Worm (Caenorhabditis elegans) whole organism, L1 larva: ENCODE results near the gene D1046.16.

ENCODE experiments used
- alr-1 ChIP-seq: fragments of 200-800 bp; sonication (Bioruptor generic); optimal IDR thresholded peaks from 2 replicates; lab custom pipeline; 2018; ENCODE audit warnings: borderline replicate concordance, mild to moderate bottlenecking, missing genetic modification characterization, missing compliant biosample characterization
- dpl-1 ChIP-seq, 3 experiments: fragments of 150-350 bp in 2 of 3; sonication (generic microtip) in 1 of 3; optimal IDR thresholded peaks; 2 replicates each; lab custom pipeline; 2014 to 2017; ENCODE audit warnings: missing biosample characterization in 3 of 3, missing genetic modification characterization in 3 of 3, missing genetic modification reagents in 3 of 3
- hlh-17 ChIP-seq: fragments of 200-800 bp; sonication (Bioruptor generic); optimal IDR thresholded peaks from 2 replicates; lab custom pipeline; 2018; ENCODE audit warnings: missing genetic modification characterization, mild to moderate bottlenecking, missing compliant biosample characterization, moderate library complexity, borderline replicate concordance
- isw-1 ChIP-seq: fragments of 200-800 bp; sonication (Bioruptor generic); IDR thresholded peaks from 2 replicates; pipeline ENCODE4 v1.3.6; 2022; ENCODE audit warnings: missing genetic modification characterization, missing compliant biosample characterization
- mep-1 ChIP-seq: fragments of 150-350 bp; optimal IDR thresholded peaks from 2 replicates; lab custom pipeline; 2014; ENCODE audit warnings: missing biosample characterization, missing genetic modification characterization
- nhr-12 ChIP-seq: sonication (generic microtip); optimal IDR thresholded peaks from 2 replicates; lab custom pipeline; 2017; ENCODE audit warnings: missing biosample characterization, missing genetic modification characterization
- nhr-90 ChIP-seq: sonication (generic microtip); optimal IDR thresholded peaks from 2 replicates; lab custom pipeline; 2016; ENCODE audit warnings: mild to moderate bottlenecking, missing genetic modification characterization, missing compliant biosample characterization; ENCODE audit not compliant: poor library complexity
- pqm-1 ChIP-seq: sonication (generic microtip); optimal IDR thresholded peaks from 3 replicates; lab custom pipeline; 2017; ENCODE audit warnings: missing biosample characterization, missing genetic modification characterization
- snpc-4 ChIP-seq: fragments of 150-350 bp; optimal IDR thresholded peaks from 2 replicates; lab custom pipeline; 2014; ENCODE audit warnings: missing biosample characterization, missing genetic modification characterization
- sox-4 ChIP-seq: sonication (generic microtip); optimal IDR thresholded peaks from 2 replicates; lab custom pipeline; 2016; ENCODE audit warnings: missing genetic modification characterization, missing compliant biosample characterization
- unc-130 ChIP-seq: fragments of 150-350 bp; optimal IDR thresholded peaks from 2 replicates; lab custom pipeline; 2017; ENCODE audit warnings: missing biosample characterization, missing genetic modification characterization, inconsistent platforms
- zip-4 ChIP-seq: fragments of 200-800 bp; sonication (Bioruptor generic); optimal IDR thresholded peaks from 2 replicates; lab custom pipeline; 2018; ENCODE audit warnings: mild to moderate bottlenecking, missing genetic modification characterization, moderate library complexity, missing compliant biosample characterization
- ztf-11 ChIP-seq, 2 experiments: sonication (generic microtip); optimal IDR thresholded peaks; 2 replicates each; lab custom pipeline; 2016 to 2017; ENCODE audit warnings: missing genetic modification characterization in 2 of 2, missing biosample characterization in 1 of 2, missing compliant biosample characterization in 1 of 2
- ztf-4 ChIP-seq: fragments of 150-350 bp; optimal IDR thresholded peaks from 2 replicates; lab custom pipeline; 2014; ENCODE audit warnings: missing biosample characterization, missing genetic modification characterization

DNA sequence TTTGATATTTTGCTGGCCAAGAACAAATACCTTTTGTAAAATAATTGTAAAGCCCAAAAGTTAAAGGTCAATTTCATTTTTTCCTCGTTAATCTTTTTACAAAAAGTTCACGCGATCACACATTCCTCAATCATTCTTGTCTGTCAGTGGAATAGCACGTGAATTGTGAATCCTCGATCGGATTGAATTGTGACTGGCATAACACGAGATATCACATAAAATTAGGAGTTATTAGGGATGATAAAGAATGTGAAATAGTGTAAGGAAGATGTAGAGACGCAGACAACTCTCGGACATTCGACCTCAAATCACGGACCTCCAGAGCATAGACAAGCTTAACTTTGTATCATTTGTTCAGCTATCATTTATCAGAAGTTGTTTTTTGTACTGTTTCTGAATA lies 15.8 kb upstream of the D1046.16 start, which contains the start of gene C27B7.6:
- no peak for TF ChIP-seq dpl-1 (GFP tag; optimal IDR thresholded peaks at IDR 0.05; lab: Kevin White, UChicago)
- TF ChIP-seq mep-1 (tag; lab: Kevin White, UChicago), result no peak
- TF ChIP-seq pqm-1 (tag; lab: Kevin White, UChicago), result no peak
- no peak for TF ChIP-seq sox-4
- TF ChIP-seq ztf-4 (tag; lab: Kevin White, UChicago), result no peak
- no peak for TF ChIP-seq zip-4 (GFP tag; lab: Kevin White, UChicago)
- TF ChIP-seq unc-130 (tag; lab: Kevin White, UChicago), result peak; percentile 14
- TF ChIP-seq hlh-17, result no peak
- TF ChIP-seq ztf-11 (tag; optimal IDR thresholded peaks at IDR 0.05; lab: Kevin White, UChicago), result no peak
- no peak for TF ChIP-seq nhr-12 (tag; lab: Kevin White, UChicago)
- no peak for TF ChIP-seq isw-1
- no peak for TF ChIP-seq nhr-90 (tag; lab: Kevin White, UChicago)
- no peak for TF ChIP-seq snpc-4 (tag; lab: Kevin White, UChicago)
- no peak for TF ChIP-seq alr-1 (tag; lab: Kevin White, UChicago)
